Worm (Caenorhabditis elegans): Measurements from ENCODE around the gene C35B1.4.

- TF ChIP-seq klf-2 (GFP tag; conservative IDR thresholded peaks at IDR 0.05) (no peak), ztf-23 (GFP tag; IDR thresholded peaks at IDR 0.05) (no peak), ztf-29 (GFP tag; IDR thresholded peaks at IDR 0.05) (no peak), T22C8.4 (GFP tag; IDR thresholded peaks at IDR 0.05) (no peak), tab-1 (GFP tag; IDR thresholded peaks at IDR 0.05) (no peak), med-1 (GFP tag; optimal IDR thresholded peaks at IDR 0.05; ENCODE audit: insufficient read depth) (no peak)
These were observed 11.1 kb upstream of the C35B1.4 start, which contains the start of gene fbxb-55 for ce11 chrIV:4068480-4068879.
